Fruit fly (Drosophila melanogaster): ENCODE results near the gene CG43886.

DNA sequence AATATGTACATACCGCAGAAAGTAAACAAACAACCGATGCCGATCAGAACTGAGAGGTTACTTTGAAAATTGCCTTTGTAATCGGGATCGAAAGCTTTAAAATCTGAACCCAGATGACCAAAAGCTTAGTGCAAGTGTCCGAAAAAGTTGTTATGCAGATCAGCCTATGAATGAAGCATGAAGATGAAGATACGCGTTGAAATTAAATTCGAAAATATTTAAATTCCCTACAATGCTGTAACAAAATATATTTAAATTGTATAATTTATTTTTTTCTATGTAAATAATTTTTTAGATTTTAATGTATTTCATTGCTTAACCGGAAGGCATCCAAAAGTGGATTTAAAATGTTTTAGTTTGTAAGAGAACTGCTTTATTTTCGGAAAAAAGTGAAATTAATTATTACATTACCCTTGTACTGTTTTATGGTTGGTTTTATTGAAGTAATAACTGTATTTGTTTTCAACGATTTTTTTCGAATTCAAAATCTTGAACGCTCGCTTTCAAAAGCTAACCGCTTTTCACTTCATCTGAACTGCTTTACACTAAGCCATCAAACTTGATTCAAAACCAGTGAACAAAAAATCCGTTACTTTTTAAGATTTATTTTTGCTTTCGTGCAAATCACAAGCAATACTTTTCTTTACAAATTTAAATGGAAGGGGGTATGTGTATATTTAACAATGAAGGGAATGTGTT lies at the start of gene CG43886:
- TF ChIP-seq ttk (optimal IDR thresholded peaks at IDR 0.05) (no peak), h (optimal IDR thresholded peaks at IDR 0.05) (no peak), psq (optimal IDR thresholded peaks at IDR 0.05) (no peak), insv (optimal IDR thresholded peaks at IDR 0.05) (no peak)

All from Kc167 (cell line).